Worm (Caenorhabditis elegans) whole organism, late embryonic: ENCODE measurements around the gene scl-7.

Source experiments
- T23F11.4 ChIP-seq: fragments of 200-800 bp; sonication (Bioruptor generic); optimal IDR thresholded peaks from 2 replicates; lab custom pipeline; 2018; ENCODE audit warnings: mild to moderate bottlenecking, missing genetic modification characterization, missing compliant biosample characterization
- ama-1 ChIP-seq: fragments of 150-350 bp; optimal IDR thresholded peaks from 2 replicates; lab custom pipeline; 2014
- fkh-10 ChIP-seq: fragments of 150-350 bp; optimal IDR thresholded peaks from 2 replicates; lab custom pipeline; 2014; ENCODE audit warnings: missing biosample characterization, missing genetic modification reagents, missing genetic modification characterization
- hlh-6 ChIP-seq: sonication (generic microtip); optimal IDR thresholded peaks from 2 replicates; lab custom pipeline; 2016; ENCODE audit warnings: missing genotype, missing genetic modification characterization, missing compliant biosample characterization
- hlh-8 ChIP-seq: sonication (generic microtip); optimal IDR thresholded peaks from 2 replicates; lab custom pipeline; 2016; ENCODE audit warnings: missing genotype, missing genetic modification characterization, missing compliant biosample characterization
- lin-11 ChIP-seq: fragments of 200-800 bp; sonication (Bioruptor generic); optimal IDR thresholded peaks from 2 replicates; lab custom pipeline; 2018; ENCODE audit warnings: mild to moderate bottlenecking, missing genetic modification characterization, missing compliant biosample characterization
- nhr-11 ChIP-seq: fragments of 150-350 bp; optimal IDR thresholded peaks from 2 replicates; lab custom pipeline; 2014; ENCODE audit warnings: missing biosample characterization, missing genetic modification characterization
- pha-4 ChIP-seq: fragments of 150-350 bp; optimal IDR thresholded peaks from 2 replicates; lab custom pipeline; 2018; ENCODE audit warnings: missing biosample characterization, missing genetic modification reagents, missing genetic modification characterization
- tbx-7 ChIP-seq: sonication (generic microtip); optimal IDR thresholded peaks from 2 replicates; lab custom pipeline; 2016; ENCODE audit warnings: missing genotype, missing genetic modification characterization, missing compliant biosample characterization

DNA sequence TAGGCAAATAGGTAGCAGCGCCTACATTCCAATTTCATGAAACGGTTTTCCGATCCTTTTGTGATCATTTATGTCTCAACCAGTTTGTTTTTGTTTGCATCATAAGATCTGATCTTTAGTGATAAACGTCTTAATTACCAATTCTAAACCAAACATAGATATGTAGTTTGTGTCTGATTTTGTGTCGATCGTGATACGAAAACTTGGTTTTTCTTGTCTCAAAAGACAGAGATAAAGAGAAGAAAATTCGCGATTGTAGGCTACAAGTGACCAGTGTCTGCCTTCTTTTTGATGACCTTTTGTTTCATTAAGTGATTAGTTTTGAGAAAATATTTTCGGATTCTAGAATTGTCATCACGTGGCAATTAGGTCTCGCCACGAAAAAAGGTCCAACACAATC is 9.9 kb downstream of the scl-7 start:
- no peak for TF ChIP-seq tbx-7 (tag; lab: Kevin White, UChicago)
- TF ChIP-seq lin-11 (tag; lab: Kevin White, UChicago), result no peak
- no peak for TF ChIP-seq nhr-11 (tag; lab: Kevin White, UChicago)
- no peak for TF ChIP-seq hlh-6
- no peak for TF ChIP-seq pha-4 (tag; lab: Kevin White, UChicago)
- no peak for TF ChIP-seq ama-1 (lab: Kevin White, UChicago)
- no peak for TF ChIP-seq T23F11.4 (GFP tag; lab: Kevin White, UChicago)
- no peak for TF ChIP-seq hlh-8
- no peak for TF ChIP-seq fkh-10
